Fruit fly (Drosophila melanogaster) whole organism, embryonic: ENCODE results near the gene Rrp45.

Experiments used
- Ada2b ChIP-seq: fragments of 200-800 bp; sonication (Bioruptor generic); IDR thresholded peaks from 2 replicates; pipeline ENCODE4 v1.3.6; 2022; ENCODE audit warnings: missing biosample characterization, missing genetic modification characterization
- Asciz ChIP-seq: fragments of 200-800 bp; sonication (Bioruptor generic); optimal IDR thresholded peaks from 2 replicates; lab custom pipeline; 2017; ENCODE audit warnings: missing biosample characterization, mild to moderate bottlenecking, missing genetic modification characterization, missing genetic modification reagents
- Atf-2 ChIP-seq: fragments of 200-800 bp; sonication (Bioruptor generic); optimal IDR thresholded peaks from 2 replicates; lab custom pipeline; 2016; ENCODE audit warnings: missing biosample characterization, missing genetic modification characterization
- Blimp-1 ChIP-seq: fragments of 200-800 bp; sonication (Bioruptor generic); optimal IDR thresholded peaks from 3 replicates; lab custom pipeline; 2018; ENCODE audit warnings: missing biosample characterization, missing genetic modification characterization, mild to moderate bottlenecking, moderate library complexity, missing genetic modification reagents
- CG10267 ChIP-seq: fragments of 200-800 bp; sonication (Bioruptor generic); optimal IDR thresholded peaks from 2 replicates; lab custom pipeline; 2018; ENCODE audit warnings: missing biosample characterization, mild to moderate bottlenecking, missing genetic modification characterization, moderate library complexity
- CG10366 ChIP-seq: fragments of 200-800 bp; sonication (Bioruptor generic); IDR thresholded peaks from 2 replicates; pipeline ENCODE4 v1.3.6; 2022; ENCODE audit warnings: missing biosample characterization, missing genetic modification characterization
- CG10979 ChIP-seq: fragments of 200-800 bp; sonication (Bioruptor generic); optimal IDR thresholded peaks from 2 replicates; lab custom pipeline; 2018; ENCODE audit warnings: missing biosample characterization, mild to moderate bottlenecking, missing genetic modification characterization, moderate library complexity
- CG11456 ChIP-seq: fragments of 200-800 bp; sonication (Bioruptor generic); IDR thresholded peaks from 3 replicates; pipeline ENCODE4 v1.3.6; 2022; ENCODE audit warnings: missing biosample characterization, missing genetic modification characterization
- CG11504 ChIP-seq: fragments of 200-800 bp; sonication (Bioruptor generic); optimal IDR thresholded peaks from 3 replicates; lab custom pipeline; 2019; ENCODE audit warnings: missing biosample characterization, mild to moderate bottlenecking, missing genetic modification characterization, moderate library complexity
- CG12659 ChIP-seq: fragments of 200-800 bp; sonication (Bioruptor generic); optimal IDR thresholded peaks from 3 replicates; lab custom pipeline; 2017; ENCODE audit warnings: mild to moderate bottlenecking, missing biosample characterization, missing genetic modification reagents, missing genetic modification characterization
- CG13296 ChIP-seq: fragments of 200-800 bp; sonication (Bioruptor generic); optimal IDR thresholded peaks from 3 replicates; lab custom pipeline; 2018; ENCODE audit warnings: missing biosample characterization, mild to moderate bottlenecking, missing genetic modification characterization
- CG13424 ChIP-seq: fragments of 200-800 bp; sonication (Bioruptor generic); optimal IDR thresholded peaks from 2 replicates; lab custom pipeline; 2019; ENCODE audit warnings: missing biosample characterization, mild to moderate bottlenecking, missing genetic modification characterization, moderate library complexity
- CG15269 ChIP-seq: fragments of 200-800 bp; sonication (Bioruptor generic); optimal IDR thresholded peaks from 2 replicates; lab custom pipeline; 2018; ENCODE audit warnings: missing biosample characterization, mild to moderate bottlenecking, missing genetic modification characterization, moderate library complexity
- CG1602 ChIP-seq: fragments of 200-800 bp; sonication (Bioruptor generic); optimal IDR thresholded peaks from 3 replicates; lab custom pipeline; 2016; ENCODE audit warnings: missing biosample characterization, missing genetic modification characterization
- CG17361 ChIP-seq: fragments of 200-800 bp; sonication (Bioruptor generic); IDR thresholded peaks from 3 replicates; pipeline ENCODE4 v1.3.6; 2022; ENCODE audit warnings: missing biosample characterization, missing genetic modification characterization
- CG18262 ChIP-seq: fragments of 200-800 bp; optimal IDR thresholded peaks from 3 replicates; lab custom pipeline; 2019; ENCODE audit warnings: missing biosample characterization, mild to moderate bottlenecking, missing genetic modification characterization, moderate library complexity
- CG2678 ChIP-seq: fragments of 200-800 bp; sonication (Bioruptor generic); optimal IDR thresholded peaks from 3 replicates; lab custom pipeline; 2019; ENCODE audit warnings: missing biosample characterization, mild to moderate bottlenecking, missing genetic modification characterization, moderate library complexity
- CG2712 ChIP-seq: fragments of 200-800 bp; optimal IDR thresholded peaks from 3 replicates; lab custom pipeline; 2019; ENCODE audit warnings: missing biosample characterization, mild to moderate bottlenecking, missing genetic modification characterization, moderate library complexity
- CG34422 ChIP-seq: fragments of 200-800 bp; sonication (Bioruptor generic); IDR thresholded peaks from 3 replicates; pipeline ENCODE4 v1.3.6; 2022; ENCODE audit warnings: missing biosample characterization, missing genetic modification characterization
- CG4424 ChIP-seq: fragments of 200-800 bp; sonication (Bioruptor generic); optimal IDR thresholded peaks from 3 replicates; lab custom pipeline; 2016; ENCODE audit warnings: missing biosample characterization, missing genetic modification characterization
- CG6689 ChIP-seq: fragments of 200-800 bp; sonication (Bioruptor generic); IDR thresholded peaks from 2 replicates; pipeline ENCODE4 v1.3.6; 2022; ENCODE audit warnings: missing biosample characterization, missing genetic modification characterization
- CG7556 ChIP-seq: fragments of 200-800 bp; sonication (Bioruptor generic); optimal IDR thresholded peaks from 2 replicates; lab custom pipeline; 2017; ENCODE audit warnings: missing biosample characterization, mild to moderate bottlenecking, missing genetic modification characterization
- CG7839 ChIP-seq: fragments of 200-800 bp; sonication (Bioruptor generic); optimal IDR thresholded peaks from 3 replicates; lab custom pipeline; 2018; ENCODE audit warnings: missing biosample characterization, mild to moderate bottlenecking, missing genetic modification characterization, moderate library complexity
- CG9727 ChIP-seq: fragments of 200-800 bp; sonication (Bioruptor generic); optimal IDR thresholded peaks from 3 replicates; lab custom pipeline; 2017; ENCODE audit warnings: missing biosample characterization, mild to moderate bottlenecking, missing genetic modification characterization
- Dip3 ChIP-seq: fragments of 200-800 bp; sonication (Bioruptor generic); optimal IDR thresholded peaks from 3 replicates; lab custom pipeline; 2016; ENCODE audit warnings: missing biosample characterization, missing genetic modification characterization
- E2f2 ChIP-seq: fragments of 200-800 bp; sonication (Bioruptor generic); IDR thresholded peaks from 2 replicates; pipeline ENCODE4 v1.3.6; 2022; ENCODE audit warnings: missing biosample characterization, missing genetic modification characterization
- Ets65A ChIP-seq: fragments of 200-800 bp; sonication (Bioruptor generic); peaks from one replicate; lab custom pipeline; 2016; ENCODE audit warnings: missing biosample characterization, missing genetic modification characterization
- Fer1 ChIP-seq: fragments of 200-800 bp; sonication (Bioruptor generic); optimal IDR thresholded peaks from 2 replicates; lab custom pipeline; 2017; ENCODE audit warnings: missing biosample characterization, mild to moderate bottlenecking, missing genetic modification characterization
- Gug ChIP-seq: fragments of 200-800 bp; sonication (Bioruptor generic); IDR thresholded peaks from 4 replicates; pipeline ENCODE4 v1.3.6; 2022; ENCODE audit warnings: missing biosample characterization, missing genetic modification characterization
- H2.0 ChIP-seq: fragments of 200-800 bp; sonication (Bioruptor generic); IDR thresholded peaks from 2 replicates; pipeline ENCODE4 v1.3.6; 2022; ENCODE audit warnings: missing biosample characterization, missing genetic modification characterization
- Hr51 ChIP-seq, 2 experiments: fragments of 200-800 bp; sonication (Bioruptor generic); optimal IDR thresholded peaks; 2 replicates in 1 of 2; 3 replicates in 1 of 2; lab custom pipeline; 2016 to 2018; ENCODE audit warnings: missing biosample characterization in 2 of 2, missing genetic modification characterization in 2 of 2, mild to moderate bottlenecking in 1 of 2, moderate library complexity in 1 of 2
- Ptx1 ChIP-seq: fragments of 200-800 bp; sonication (Bioruptor generic); IDR thresholded peaks from 2 replicates; pipeline ENCODE4 v1.3.6; 2022; ENCODE audit warnings: missing biosample characterization, missing genetic modification characterization
- Sin3A ChIP-seq: fragments of >200 bp; optimal IDR thresholded peaks from 2 replicates; lab custom pipeline; 2018
- Sox102F ChIP-seq: fragments of 200-800 bp; sonication (Bioruptor generic); optimal IDR thresholded peaks from 2 replicates; lab custom pipeline; 2018; ENCODE audit warnings: missing biosample characterization, mild to moderate bottlenecking, missing genetic modification characterization, moderate library complexity
- Ssrp ChIP-seq: fragments of 200-800 bp; sonication (Bioruptor generic); optimal IDR thresholded peaks from 2 replicates; lab custom pipeline; 2018; ENCODE audit warnings: missing biosample characterization, mild to moderate bottlenecking, missing genetic modification characterization, moderate library complexity
- bcd ChIP-seq: fragments of 200-800 bp; sonication (Bioruptor generic); optimal IDR thresholded peaks from 2 replicates; lab custom pipeline; 2017; ENCODE audit warnings: missing biosample characterization, mild to moderate bottlenecking, missing genetic modification characterization
- bsh ChIP-seq, 2 experiments: fragments of 200-800 bp; sonication (Bioruptor generic); optimal IDR thresholded peaks; 2 replicates each; lab custom pipeline; 2017 to 2018; ENCODE audit warnings: mild to moderate bottlenecking in 2 of 2, missing biosample characterization in 2 of 2, missing genetic modification characterization in 2 of 2, moderate library complexity in 1 of 2
- dmrt99B ChIP-seq: fragments of 200-800 bp; sonication (Bioruptor generic); optimal IDR thresholded peaks from 2 replicates; lab custom pipeline; 2018; ENCODE audit warnings: missing biosample characterization, mild to moderate bottlenecking, missing genetic modification characterization, moderate library complexity
- dysf ChIP-seq: fragments of 200-800 bp; sonication (Bioruptor generic); IDR thresholded peaks from 3 replicates; pipeline ENCODE4 v1.3.6; 2022; ENCODE audit warnings: missing biosample characterization, missing genetic modification characterization
- fd64A ChIP-seq: fragments of 200-800 bp; sonication (Bioruptor generic); optimal IDR thresholded peaks from 3 replicates; lab custom pipeline; 2018; ENCODE audit warnings: missing biosample characterization, mild to moderate bottlenecking, missing genetic modification characterization
- gem ChIP-seq: fragments of 200-800 bp; sonication (Bioruptor generic); optimal IDR thresholded peaks from 2 replicates; lab custom pipeline; 2019; ENCODE audit warnings: missing biosample characterization, mild to moderate bottlenecking, missing genetic modification characterization, moderate library complexity
- kay ChIP-seq: fragments of 200-800 bp; sonication (Bioruptor generic); optimal IDR thresholded peaks from 2 replicates; lab custom pipeline; 2016; ENCODE audit warnings: missing biosample characterization, missing genetic modification characterization
- nmo ChIP-seq: fragments of 200-800 bp; sonication (Bioruptor generic); optimal IDR thresholded peaks from 2 replicates; lab custom pipeline; 2018; ENCODE audit warnings: missing biosample characterization, mild to moderate bottlenecking, missing genetic modification characterization, moderate library complexity
- prd ChIP-seq, 3 experiments: fragments of >200 bp in 2 of 3; fragments of 200-800 bp in 1 of 3; sonication (Bioruptor generic) in 1 of 3; optimal IDR thresholded peaks in 2 of 3; IDR thresholded peaks in 1 of 3; 2 replicates in 2 of 3; 3 replicates in 1 of 3; pipeline versions ENCODE4 v1.3.6 to Lab custom; 2017 to 2022; ENCODE audit warnings: missing biosample characterization in 1 of 3, missing genetic modification characterization in 1 of 3
- row ChIP-seq: fragments of 200-800 bp; sonication (Bioruptor generic); IDR thresholded peaks from 3 replicates; pipeline ENCODE4 v1.3.6; 2022; ENCODE audit warnings: missing biosample characterization, missing genetic modification characterization
- stwl ChIP-seq: fragments of 200-800 bp; sonication (Bioruptor generic); optimal IDR thresholded peaks from 3 replicates; lab custom pipeline; 2018; ENCODE audit warnings: missing biosample characterization, mild to moderate bottlenecking, missing genetic modification characterization, moderate library complexity
- tap ChIP-seq: fragments of 200-800 bp; optimal IDR thresholded peaks from 3 replicates; lab custom pipeline; 2019; ENCODE audit warnings: missing biosample characterization, mild to moderate bottlenecking, missing genetic modification characterization, moderate library complexity
- tgo ChIP-seq: fragments of 200-800 bp; sonication (Bioruptor generic); IDR thresholded peaks from 3 replicates; pipeline ENCODE4 v1.3.6; 2022; ENCODE audit warnings: missing biosample characterization, missing genetic modification characterization
- unpg ChIP-seq: fragments of 200-800 bp; sonication (Bioruptor generic); optimal IDR thresholded peaks from 3 replicates; lab custom pipeline; 2018; ENCODE audit warnings: missing biosample characterization, mild to moderate bottlenecking, missing genetic modification characterization, moderate library complexity

Rrp45 gene

DNA sequence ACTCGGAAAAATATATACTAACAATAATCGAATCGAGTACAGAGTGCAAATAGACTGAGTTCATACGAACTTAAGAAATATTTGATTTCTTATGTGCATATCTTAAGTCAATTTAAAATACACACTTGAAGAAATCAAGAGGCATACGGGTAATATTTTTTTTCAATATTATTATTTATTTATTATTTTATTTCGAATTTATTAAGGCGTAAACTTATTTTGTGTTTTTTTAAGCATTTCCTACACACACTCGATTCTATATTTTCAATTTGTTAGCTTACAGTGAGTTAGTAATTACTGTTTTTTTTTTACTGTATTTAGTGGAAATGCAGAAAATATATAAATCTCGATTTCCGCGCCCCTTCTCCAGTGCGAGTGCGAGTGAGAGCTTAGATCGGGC lies 22.2 kb upstream of the Rrp45 start (continued):
- TF ChIP-seq CG1602 (GFP tag; lab: Kevin White, UChicago) (peak; percentile 6), CG10979 (peak; percentile 34), CG17361 (GFP tag; lab: Robert Waterston, UW) (peak; percentile 48; the same call in 2 of the 3 replicates), gem (peak; percentile 59), CG11504 (tag; lab: Kevin White, UChicago) (peak; percentile 67), CG10366 (GFP tag; lab: Robert Waterston, UW) (peak; percentile 10; the same call in 1 of the 2 replicates), CG4424 (peak; percentile 4), nmo (GFP tag; lab: Kevin White, UChicago) (peak; percentile 48), Fer1 (GFP tag; lab: Kevin White, UChicago) (no peak), stwl (tag; lab: Kevin White, UChicago) (no peak), CG7556 (GFP tag; lab: Kevin White, UChicago) (peak; percentile 17), CG9727 (GFP tag; lab: Kevin White, UChicago) (peak; percentile 11), bsh (GFP tag; optimal IDR thresholded peaks at IDR 0.05; lab: Kevin White, UChicago) (peak in 1 of 2 experiments; percentile 27), Dip3 (GFP tag; lab: Kevin White, UChicago) (no peak), Ets65A (peak; percentile 44), Hr51 (GFP tag; optimal IDR thresholded peaks at IDR 0.05; lab: Kevin White, UChicago) (peak in 1 of 2 experiments; percentile 66), Blimp-1 (GFP tag; lab: Kevin White, UChicago) (peak; percentile 33), CG10267 (tag; lab: Kevin White, UChicago) (peak; percentile 14), row (GFP tag; lab: Robert Waterston, UW) (peak; percentile 52), CG6689 (peak; percentile 57), CG12659 (GFP tag; lab: Kevin White, UChicago) (peak; percentile 24), Atf-2 (GFP tag; lab: Kevin White, UChicago) (no peak), CG18262 (tag; lab: Kevin White, UChicago) (peak; percentile 37), dmrt99B (tag; lab: Kevin White, UChicago) (peak; percentile 55), H2.0 (GFP tag; lab: Robert Waterston, UW) (peak; percentile 24; the same call in 1 of the 2 replicates), CG13424 (tag; lab: Kevin White, UChicago) (peak; percentile 36), dysf (peak; percentile 41; the same call in 1 of the 3 replicates), bcd (peak; percentile 32), tap (tag; lab: Kevin White, UChicago) (peak; percentile 4), CG13296 (peak; percentile 7), tgo (peak; percentile 21; the same call in 2 of the 3 replicates), CG11456 (GFP tag; lab: Robert Waterston, UW) (0 out of 3 replicates have a peak, but pooled peaks have one; percentile 50), CG2712 (tag; lab: Kevin White, UChicago) (peak; percentile 45), Ssrp (tag; lab: Kevin White, UChicago) (peak; percentile 9), kay (GFP tag; lab: Kevin White, UChicago) (no peak), fd64A (GFP tag; lab: Kevin White, UChicago) (no peak), Sox102F (peak; percentile 46), E2f2 (GFP tag; lab: Robert Waterston, UW) (no peak), CG34422 (GFP tag; lab: Robert Waterston, UW) (0 out of 3 replicates have a peak, but pooled peaks have one; percentile 21), Asciz (GFP tag; lab: Kevin White, UChicago) (peak; percentile 3), unpg (GFP tag; lab: Kevin White, UChicago) (peak; percentile 32), prd (optimal IDR thresholded peaks at IDR 0.05; lab: Kevin White, UChicago) (no peak), prd (GFP tag; IDR thresholded peaks at IDR 0.05; lab: Robert Waterston, UW) (0 out of 3 replicates have a peak, but pooled peaks have one; percentile 33), CG2678 (peak; percentile 51), Sin3A (lab: Kevin White, UChicago) (no peak), Ptx1 (GFP tag; lab: Robert Waterston, UW) (peak; percentile 53), CG15269 (tag; lab: Kevin White, UChicago) (peak; percentile 49), Ada2b (peak; percentile 47; the same call in 1 of the 2 replicates), CG7839 (tag; lab: Kevin White, UChicago) (peak; percentile 27), Gug (GFP tag; lab: Robert Waterston, UW) (no peak)
